Worm (Caenorhabditis elegans): ENCODE data around the gene fbxa-194.

ce11 chrV:19802797-19803196, 24.3 kb upstream of the fbxa-194 start:
- no peak for TF ChIP-seq alr-1 (tag; optimal IDR thresholded peaks at IDR 0.05)
- TF ChIP-seq ztf-11 (tag; optimal IDR thresholded peaks at IDR 0.05) = no peak
- TF ChIP-seq lin-13 (GFP tag; optimal IDR thresholded peaks at IDR 0.05) = no peak
- no peak for TF ChIP-seq egl-27 (tag; optimal IDR thresholded peaks at IDR 0.05)
- no peak for TF ChIP-seq unc-39 (tag; optimal IDR thresholded peaks at IDR 0.05)

All from whole organism, L2 larva.